Worm (Caenorhabditis elegans) whole organism, midembryonic: ENCODE results near the gene dnj-14.

Experiments
- T22C8.4 ChIP-seq: fragments of 200-800 bp; sonication (Bioruptor generic); IDR thresholded peaks from 2 replicates; pipeline ENCODE4 v1.3.6; 2022; ENCODE audit warnings: missing genetic modification characterization, missing compliant biosample characterization
- cog-1 ChIP-seq: sonication (generic microtip); optimal IDR thresholded peaks from 2 replicates; lab custom pipeline; 2016; ENCODE audit warnings: missing genetic modification characterization, missing compliant biosample characterization
- flt-1 ChIP-seq: fragments of 200-800 bp; sonication (Bioruptor generic); IDR thresholded peaks from 2 replicates; pipeline ENCODE4 v1.3.6; 2022; ENCODE audit warnings: missing genetic modification characterization, missing compliant biosample characterization
- klf-2 ChIP-seq: fragments of 200-800 bp; sonication (Bioruptor generic); conservative IDR thresholded peaks from 2 replicates; pipeline ENCODE4 v1.3.6; 2022; ENCODE audit warnings: missing genetic modification reagents, missing genetic modification characterization, missing compliant biosample characterization
- med-1 ChIP-seq: sonication (generic microtip); optimal IDR thresholded peaks from 2 replicates; lab custom pipeline; 2017; ENCODE audit warnings: missing genetic modification characterization, mild to moderate bottlenecking, missing compliant biosample characterization, antibody characterized with exemption, missing genetic modification reagents; ENCODE audit not compliant: insufficient read depth
- ref-1 ChIP-seq: fragments of 200-800 bp; sonication (Bioruptor generic); conservative IDR thresholded peaks from 2 replicates; pipeline ENCODE4 v1.3.6; 2022; ENCODE audit warnings: missing genetic modification reagents, missing genetic modification characterization, missing compliant biosample characterization
- tab-1 ChIP-seq: fragments of 200-800 bp; sonication (Bioruptor generic); IDR thresholded peaks from 2 replicates; pipeline ENCODE4 v1.3.6; 2022; ENCODE audit warnings: missing genetic modification characterization, missing compliant biosample characterization
- ztf-23 ChIP-seq: fragments of 200-800 bp; sonication (Bioruptor generic); IDR thresholded peaks from 2 replicates; pipeline ENCODE4 v1.3.6; 2022; ENCODE audit warnings: missing genetic modification reagents, missing genetic modification characterization, missing compliant biosample characterization
- ztf-29 ChIP-seq: fragments of 200-800 bp; sonication (Bioruptor generic); IDR thresholded peaks from 2 replicates; pipeline ENCODE4 v1.3.6; 2022; ENCODE audit warnings: missing genetic modification reagents, missing genetic modification characterization, missing compliant biosample characterization

dnj-14 gene

DNA sequence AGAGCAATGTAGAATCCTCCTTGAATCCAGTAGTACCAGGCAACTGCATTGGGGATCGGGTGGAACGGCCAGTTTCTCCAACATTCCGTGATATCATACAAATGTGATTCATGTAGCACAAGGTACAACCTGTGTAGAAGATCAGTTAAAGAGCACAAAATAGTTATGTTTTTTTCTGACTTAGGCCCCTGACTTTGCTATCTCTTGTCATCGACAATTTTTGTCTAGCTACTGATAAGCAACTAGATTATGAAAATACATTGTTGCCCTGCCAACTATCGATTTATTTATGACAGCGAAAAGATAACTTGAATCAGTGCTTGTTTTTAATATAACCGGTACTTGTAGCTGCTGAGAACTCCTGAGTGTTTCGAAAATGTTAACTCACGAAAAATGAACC is 13.3 kb downstream of the dnj-14 start:
- TF ChIP-seq T22C8.4 (no peak), ref-1 (GFP tag; lab: Robert Waterston, UW) (no peak), tab-1 (GFP tag; lab: Robert Waterston, UW) (no peak), med-1 (GFP tag; lab: Kevin White, UChicago) (no peak)

DNA sequence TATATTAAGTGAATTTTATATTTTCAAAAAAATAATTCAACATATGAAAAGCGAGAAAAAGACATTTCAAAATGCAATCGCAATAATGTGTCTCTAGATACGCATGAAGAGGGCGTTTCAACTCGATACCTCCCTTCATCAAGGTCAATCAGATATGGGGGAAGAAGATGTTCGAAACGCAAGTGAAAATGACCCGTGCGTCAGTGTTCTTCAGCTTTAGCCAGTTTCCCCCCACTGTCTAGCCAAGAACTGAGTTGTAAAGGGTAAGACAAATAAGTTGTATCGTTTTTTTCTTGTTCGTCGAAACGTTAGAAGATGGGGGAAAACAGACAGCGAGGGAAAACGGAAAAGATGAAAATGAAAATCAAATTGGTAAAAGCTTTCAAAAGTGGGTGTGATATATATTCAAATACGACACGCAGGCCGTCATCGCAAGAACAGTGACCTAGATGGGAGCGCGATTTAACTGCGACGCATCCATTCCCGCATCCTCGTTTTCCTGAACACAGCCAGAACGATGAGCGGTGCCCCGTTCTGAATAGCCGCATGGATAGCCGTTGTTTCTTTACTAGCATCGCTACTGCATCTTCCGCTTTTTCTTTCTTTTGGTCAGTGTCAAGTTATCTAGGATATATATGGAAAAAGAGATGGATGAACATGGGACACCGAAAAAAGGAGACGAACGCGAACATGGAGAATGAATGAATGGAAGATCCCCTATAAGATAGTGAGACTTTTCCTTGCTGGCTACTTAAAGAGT is 16.8 kb downstream of the dnj-14 start:
- TF ChIP-seq tab-1 (GFP tag; lab: Robert Waterston, UW) (no peak), klf-2 (GFP tag; lab: Robert Waterston, UW) (no peak), cog-1 (tag; lab: Kevin White, UChicago) (no peak), flt-1 (no peak), med-1 (GFP tag; lab: Kevin White, UChicago) (no peak), ztf-23 (no peak), T22C8.4 (no peak), ref-1 (GFP tag; lab: Robert Waterston, UW) (no peak), ztf-29 (GFP tag; lab: Robert Waterston, UW) (no peak)

DNA sequence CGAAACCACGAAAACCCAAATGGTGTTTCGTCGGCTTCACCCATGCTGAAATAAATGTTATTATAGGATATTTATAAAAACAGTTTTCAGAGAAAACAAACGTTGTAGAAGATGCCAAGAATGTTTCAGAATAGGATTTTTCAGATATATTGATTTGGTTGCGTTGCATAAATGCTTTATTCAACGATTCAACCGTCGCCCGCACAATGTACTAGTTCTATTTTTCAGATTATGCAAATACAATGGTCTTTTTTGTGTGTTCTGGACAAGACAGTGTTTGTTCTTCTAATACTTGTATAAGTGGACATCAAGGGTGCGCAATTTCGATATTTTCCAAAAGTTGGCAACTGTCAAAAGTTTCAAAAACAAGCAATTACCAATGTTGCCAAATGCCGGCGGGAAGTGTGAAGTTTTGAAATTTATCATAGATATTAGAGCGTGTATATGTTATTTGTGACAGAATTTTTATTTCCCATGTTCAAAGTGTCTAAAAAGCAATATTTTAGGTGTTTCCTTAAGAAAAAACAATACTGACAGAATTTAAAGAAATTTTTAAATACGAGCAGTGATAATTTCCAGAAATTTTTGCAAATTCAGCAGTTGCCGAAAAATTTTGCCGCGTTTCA is 20.3 kb downstream of the dnj-14 start, which contains the start of gene K02G10.5:
TSS of gene K02G10.5 (minus strand) at position 51 of the 626 bp plus-strand sequence.
- no peak for TF ChIP-seq med-1 (GFP tag; lab: Kevin White, UChicago)
- TF ChIP-seq cog-1 (tag; lab: Kevin White, UChicago), result no peak
- TF ChIP-seq ztf-23, result no peak
- TF ChIP-seq tab-1 (GFP tag; lab: Robert Waterston, UW), result no peak
- no peak for TF ChIP-seq ref-1 (GFP tag; lab: Robert Waterston, UW)

DNA sequence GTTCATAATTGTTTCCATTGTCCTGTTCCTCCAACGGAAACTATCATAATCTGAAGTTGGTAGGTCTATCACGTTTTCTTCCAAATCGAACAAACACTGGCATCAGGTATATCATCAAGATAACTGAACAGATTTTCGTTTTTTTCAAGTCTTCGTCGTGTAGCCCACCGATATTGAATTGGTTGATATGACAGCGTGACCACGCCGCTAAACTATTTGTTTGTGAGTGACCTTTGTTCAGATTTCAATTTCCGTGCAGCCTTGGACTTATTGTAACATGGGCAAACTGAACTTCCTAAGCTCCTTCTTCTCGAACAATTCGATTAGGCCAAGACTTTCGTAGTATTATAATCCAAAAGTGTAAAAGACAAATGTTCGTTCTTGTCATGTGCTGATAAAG is 26.0 kb downstream of the dnj-14 start:
- TF ChIP-seq cog-1 (tag; lab: Kevin White, UChicago) (no peak), ztf-23 (no peak), tab-1 (GFP tag; lab: Robert Waterston, UW) (no peak), ztf-29 (GFP tag; lab: Robert Waterston, UW) (no peak), klf-2 (GFP tag; lab: Robert Waterston, UW) (no peak), T22C8.4 (no peak), med-1 (GFP tag; lab: Kevin White, UChicago) (no peak), flt-1 (no peak), ref-1 (GFP tag; lab: Robert Waterston, UW) (no peak)

DNA sequence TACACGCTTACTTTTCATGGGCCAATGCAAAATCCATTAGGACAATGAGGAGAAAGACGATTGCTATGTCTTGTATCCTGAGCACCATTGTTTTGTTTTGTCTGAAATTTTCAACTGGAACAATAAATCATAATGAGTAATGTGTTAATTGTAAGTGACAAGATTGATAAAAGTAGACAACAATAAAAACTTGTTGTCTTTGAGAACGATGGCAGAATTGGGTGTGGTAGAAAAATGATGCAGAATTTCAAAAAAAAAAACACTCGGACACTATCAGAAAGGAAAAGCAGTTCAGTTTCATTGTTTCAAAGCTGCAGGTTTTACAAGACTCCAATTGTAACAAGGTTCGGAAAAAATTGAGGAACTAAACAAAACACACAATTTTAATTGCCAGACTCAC is 28.9 kb downstream of the dnj-14 start, which contains the start of gene K02G10.15:
TSS of gene K02G10.15 (minus strand) at position 101 of the 400 bp plus-strand sequence.
- TF ChIP-seq ref-1 (GFP tag; lab: Robert Waterston, UW) (no peak), ztf-29 (GFP tag; lab: Robert Waterston, UW) (no peak), tab-1 (GFP tag; lab: Robert Waterston, UW) (no peak), flt-1 (no peak), med-1 (GFP tag; lab: Kevin White, UChicago) (no peak), klf-2 (GFP tag; lab: Robert Waterston, UW) (no peak), T22C8.4 (no peak), ztf-23 (no peak), cog-1 (tag; lab: Kevin White, UChicago) (no peak)

DNA sequence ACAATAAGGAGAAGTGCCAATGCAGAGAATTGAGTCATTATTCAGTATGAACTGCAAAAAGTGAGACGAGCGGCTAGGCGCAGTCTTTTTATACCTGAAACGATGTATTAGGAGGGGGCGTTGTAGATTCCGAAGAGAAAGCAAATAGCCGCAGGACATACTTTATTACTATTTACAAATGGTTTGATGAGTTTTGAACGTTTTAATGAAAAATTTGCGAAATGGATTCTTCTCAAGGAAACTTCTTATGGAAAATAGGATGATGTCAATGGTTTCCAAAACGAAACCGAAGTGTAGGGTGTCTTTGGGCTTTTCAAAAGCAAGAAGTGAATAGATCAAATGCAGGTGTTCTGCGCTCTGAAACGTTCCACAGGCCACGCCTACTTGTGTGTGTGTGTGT is 33.5 kb downstream of the dnj-14 start, which contains the start of gene flp-11:
TSS of gene flp-11 (minus strand) at position 101 of the 400 bp plus-strand sequence.
- no peak for TF ChIP-seq T22C8.4
- no peak for TF ChIP-seq ztf-23
- TF ChIP-seq ref-1 (GFP tag; lab: Robert Waterston, UW), result no peak
- no peak for TF ChIP-seq med-1 (GFP tag; lab: Kevin White, UChicago)
- TF ChIP-seq flt-1, result no peak
- TF ChIP-seq ztf-29 (GFP tag; lab: Robert Waterston, UW), result no peak
- TF ChIP-seq tab-1 (GFP tag; lab: Robert Waterston, UW), result no peak
- TF ChIP-seq cog-1 (tag; lab: Kevin White, UChicago), result no peak
- TF ChIP-seq klf-2 (GFP tag; lab: Robert Waterston, UW), result no peak

DNA sequence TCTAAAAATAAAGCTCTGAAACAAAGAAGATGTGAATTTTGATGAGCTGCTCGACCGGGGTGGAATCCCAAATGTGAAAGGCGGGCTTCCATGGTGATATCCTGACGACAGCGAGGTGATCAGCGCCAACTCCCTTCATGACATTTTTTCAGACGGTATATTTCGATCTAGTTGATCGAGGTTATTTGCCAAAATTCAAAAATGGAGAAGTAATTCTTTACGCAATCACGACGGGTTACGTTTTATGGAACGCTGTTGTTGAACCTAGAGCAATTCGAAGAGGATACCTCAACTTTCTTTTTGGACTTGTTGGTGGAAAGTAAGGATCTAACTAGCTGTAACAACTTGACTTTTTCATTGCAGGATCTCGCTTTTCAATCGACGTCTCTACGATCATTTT is 34.8 kb downstream of the dnj-14 start:
- TF ChIP-seq flt-1 (no peak), klf-2 (GFP tag; lab: Robert Waterston, UW) (no peak), ztf-29 (GFP tag; lab: Robert Waterston, UW) (no peak), T22C8.4 (no peak), tab-1 (GFP tag; lab: Robert Waterston, UW) (no peak), ref-1 (GFP tag; lab: Robert Waterston, UW) (no peak), ztf-23 (no peak)

DNA sequence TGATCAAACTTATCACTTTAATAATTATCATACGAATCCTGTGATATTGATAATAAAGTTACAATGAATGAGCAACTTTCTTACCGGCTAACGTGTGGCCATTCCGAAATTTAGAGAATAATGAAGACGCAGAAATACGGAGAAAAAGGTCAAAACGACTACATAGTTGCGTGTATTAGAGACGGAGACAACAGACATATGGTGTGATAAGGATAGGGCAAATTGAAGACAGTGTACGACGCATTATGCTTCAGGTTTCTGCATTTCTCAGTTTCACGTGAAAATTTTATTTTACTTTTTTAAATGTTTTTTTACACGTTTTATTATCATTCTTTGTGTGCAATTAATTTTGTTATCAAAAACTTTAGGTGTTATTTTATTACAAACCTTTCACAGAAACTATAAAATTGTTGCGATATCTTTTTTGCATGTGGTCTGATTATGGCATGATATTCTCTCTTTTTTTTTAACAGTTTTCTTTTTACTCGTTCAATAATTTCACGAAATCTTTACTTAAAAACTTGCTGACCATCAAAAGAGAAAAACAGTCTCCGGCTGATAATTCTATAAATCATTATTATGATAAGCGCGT is 38.3 kb downstream of the dnj-14 start, which contains the start of gene tmem-135:
TSS of gene tmem-135 (plus strand) at position 542 of the 592 bp plus-strand sequence.
- no peak for TF ChIP-seq cog-1 (tag; lab: Kevin White, UChicago)
- TF ChIP-seq flt-1, result no peak
- TF ChIP-seq ref-1 (GFP tag; lab: Robert Waterston, UW), result no peak
- TF ChIP-seq klf-2 (GFP tag; lab: Robert Waterston, UW), result no peak
- no peak for TF ChIP-seq tab-1 (GFP tag; lab: Robert Waterston, UW)
- no peak for TF ChIP-seq med-1 (GFP tag; lab: Kevin White, UChicago)
- TF ChIP-seq T22C8.4, result no peak
- TF ChIP-seq ztf-29 (GFP tag; lab: Robert Waterston, UW), result no peak
- TF ChIP-seq ztf-23, result no peak

DNA sequence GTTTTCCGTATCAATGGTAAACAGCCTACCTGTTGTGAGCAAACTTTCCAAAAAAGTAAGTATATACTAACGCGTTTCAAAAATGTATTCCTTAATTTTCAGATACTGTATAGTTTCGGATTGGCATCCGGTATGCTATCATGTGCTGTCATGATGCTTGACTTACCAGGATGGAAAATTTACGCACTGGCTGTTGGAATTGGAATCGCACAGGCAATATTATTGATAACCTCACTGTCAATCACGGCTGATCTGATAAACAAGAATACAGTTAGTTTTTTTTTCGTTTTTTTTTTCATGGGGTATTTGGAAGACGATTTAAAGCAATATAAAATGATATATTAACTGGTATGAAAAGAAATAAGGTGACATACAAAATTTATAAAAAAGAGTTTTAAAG is 39.7 kb downstream of the dnj-14 start:
- TF ChIP-seq klf-2 (GFP tag; lab: Robert Waterston, UW), result no peak
- no peak for TF ChIP-seq ztf-29 (GFP tag; lab: Robert Waterston, UW)
- no peak for TF ChIP-seq ztf-23
- no peak for TF ChIP-seq ref-1 (GFP tag; lab: Robert Waterston, UW)
- TF ChIP-seq med-1 (GFP tag; lab: Kevin White, UChicago), result no peak
- no peak for TF ChIP-seq tab-1 (GFP tag; lab: Robert Waterston, UW)
- TF ChIP-seq flt-1, result no peak
- TF ChIP-seq T22C8.4, result no peak
- no peak for TF ChIP-seq cog-1 (tag; lab: Kevin White, UChicago)
